Worm (Caenorhabditis elegans) whole organism, late embryonic: ENCODE data around the gene pstk-1.

Experiments
- ceh-24 ChIP-seq: sonication (generic microtip); optimal IDR thresholded peaks from 2 replicates; lab custom pipeline; 2016; ENCODE audit warnings: mild to moderate bottlenecking, missing genetic modification characterization, missing compliant biosample characterization
- ceh-48 ChIP-seq: sonication (generic microtip); optimal IDR thresholded peaks from 2 replicates; lab custom pipeline; 2016; ENCODE audit warnings: missing genetic modification characterization, inconsistent platforms, missing compliant biosample characterization
- nfya-1 ChIP-seq: sonication (generic microtip); optimal IDR thresholded peaks from 2 replicates; lab custom pipeline; 2017; ENCODE audit warnings: missing genetic modification characterization, mild to moderate bottlenecking, missing compliant biosample characterization, antibody characterized with exemption, moderate library complexity
- tbx-7 ChIP-seq: sonication (generic microtip); optimal IDR thresholded peaks from 2 replicates; lab custom pipeline; 2016; ENCODE audit warnings: missing genotype, missing genetic modification characterization, missing compliant biosample characterization

pstk-1 gene

DNA sequence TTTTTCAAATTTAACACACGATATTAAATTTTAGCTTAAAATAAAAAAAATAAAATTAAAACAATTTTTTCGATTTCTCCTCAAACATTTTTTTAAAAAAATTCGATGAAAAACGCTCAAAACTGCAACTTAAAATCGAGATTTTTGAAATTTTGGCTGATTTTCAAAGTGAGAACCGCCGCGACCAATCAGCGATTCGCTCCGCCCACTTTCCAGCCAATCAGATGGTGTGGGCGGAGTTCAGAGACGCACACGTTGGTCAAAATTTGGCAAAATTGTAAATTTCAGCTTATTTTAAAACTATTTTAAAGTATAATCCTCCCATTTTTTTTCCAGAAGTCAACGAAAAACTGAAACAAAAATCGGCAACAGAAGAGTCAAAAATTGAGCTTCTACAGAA lies 44.1 kb downstream of the pstk-1 start:
- no peak for TF ChIP-seq tbx-7 (tag; lab: Kevin White, UChicago)
- peak; percentile 70 for TF ChIP-seq nfya-1 (tag; lab: Kevin White, UChicago)

DNA sequence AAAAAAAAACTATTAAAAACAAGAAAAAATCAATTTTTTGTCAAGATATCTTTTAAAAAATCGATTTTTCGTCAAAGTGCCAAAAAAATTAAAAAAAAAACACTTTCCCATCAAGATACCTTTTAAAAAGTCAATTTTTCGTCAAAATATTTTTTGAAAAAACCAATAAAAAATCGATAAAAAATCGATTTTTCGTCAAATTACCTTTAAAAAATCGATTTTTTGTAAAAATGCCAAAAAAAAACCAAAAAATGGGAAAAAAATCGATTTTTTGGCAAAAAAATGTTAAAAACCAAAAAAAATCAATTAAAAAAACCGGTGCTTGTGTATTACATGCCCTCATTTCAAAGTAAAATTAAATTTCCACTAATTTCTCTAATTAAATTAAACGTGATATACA lies 51.3 kb downstream of the pstk-1 start:
- TF ChIP-seq ceh-48 (tag; lab: Kevin White, UChicago) (peak; percentile 29), ceh-24 (tag; lab: Kevin White, UChicago) (no peak)
